Worm (Caenorhabditis elegans): ENCODE measurements around the gene K12H6.9.

DNA sequence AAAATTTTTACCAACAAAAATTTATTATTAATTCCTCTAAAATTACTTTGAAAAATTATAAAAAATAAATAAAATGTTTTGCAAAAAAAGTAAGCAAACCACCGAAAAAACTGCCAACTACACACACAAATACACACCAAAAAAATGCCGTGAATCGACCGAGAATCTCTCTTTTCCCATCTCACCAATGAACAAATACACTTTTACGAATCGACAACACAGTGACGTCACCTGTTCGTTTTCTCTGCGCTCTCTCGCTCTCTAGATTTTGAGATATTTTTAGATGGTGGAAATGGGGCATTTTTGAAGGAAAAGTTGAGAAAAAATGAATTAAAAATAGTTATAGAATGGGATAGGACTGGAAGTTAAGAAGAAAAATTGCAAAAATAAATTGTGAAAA lies 7.9 kb downstream of the K12H6.9 start:
- TF ChIP-seq mep-1 (tag; optimal IDR thresholded peaks at IDR 0.05) (no peak), pha-4 (tag; optimal IDR thresholded peaks at IDR 0.05) (no peak), blmp-1 (tag; optimal IDR thresholded peaks at IDR 0.05) (no peak), nhr-237 (tag; optimal IDR thresholded peaks at IDR 0.05) (no peak), nhr-28 (tag; optimal IDR thresholded peaks at IDR 0.05) (no peak), ceh-83 (GFP tag; optimal IDR thresholded peaks at IDR 0.05) (no peak)

Measured in whole organism, mixed stage, embryonic.